Fruit fly (Drosophila melanogaster) whole organism: ENCODE results near the gene CG7335.

Experiments
- Dll ChIP-seq: fragments of >200 bp; optimal IDR thresholded peaks from 2 replicates; lab custom pipeline; 2017
- psq ChIP-seq: fragments of >200 bp; optimal IDR thresholded peaks from 2 replicates; lab custom pipeline; 2017
- usp ChIP-seq: fragments of >200 bp; optimal IDR thresholded peaks from 2 replicates; lab custom pipeline; 2017; ENCODE audit warnings: missing biosample characterization, missing genetic modification characterization, mixed read lengths

DNA sequence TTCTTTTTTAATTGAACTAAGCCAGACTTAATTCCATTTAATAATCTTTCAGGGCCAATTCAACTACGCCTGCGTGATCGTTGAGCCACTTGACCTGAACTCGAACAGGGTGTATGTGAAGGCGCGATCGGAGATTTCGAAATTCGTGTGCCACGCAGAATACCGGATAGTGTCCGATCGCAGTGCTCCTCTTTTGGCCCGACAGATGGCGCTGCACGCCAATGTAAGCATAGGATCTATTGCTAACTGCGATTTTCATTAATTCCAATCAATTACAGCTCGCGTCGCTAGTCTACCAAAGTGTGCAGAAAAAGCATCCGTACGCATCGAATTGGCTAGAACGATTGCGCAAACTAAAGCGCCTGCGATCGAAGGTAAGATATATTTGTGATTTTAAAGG is 5.3 kb upstream of the CG7335 start:
- TF ChIP-seq Dll (lab: Kevin White, UChicago) (no peak), psq (lab: Kevin White, UChicago) (no peak), usp (GFP tag; lab: Kevin White, UChicago) (no peak)
